Worm (Caenorhabditis elegans) whole organism, midembryonic: ENCODE measurements around the gene plrg-1.

Experiments
- T22C8.4 ChIP-seq: fragments of 200-800 bp; sonication (Bioruptor generic); IDR thresholded peaks from 2 replicates; pipeline ENCODE4 v1.3.6; 2022; ENCODE audit warnings: missing genetic modification characterization, missing compliant biosample characterization
- cog-1 ChIP-seq: sonication (generic microtip); optimal IDR thresholded peaks from 2 replicates; lab custom pipeline; 2016; ENCODE audit warnings: missing genetic modification characterization, missing compliant biosample characterization
- klf-2 ChIP-seq: fragments of 200-800 bp; sonication (Bioruptor generic); conservative IDR thresholded peaks from 2 replicates; pipeline ENCODE4 v1.3.6; 2022; ENCODE audit warnings: missing genetic modification reagents, missing genetic modification characterization, missing compliant biosample characterization
- med-1 ChIP-seq: sonication (generic microtip); optimal IDR thresholded peaks from 2 replicates; lab custom pipeline; 2017; ENCODE audit warnings: missing genetic modification characterization, mild to moderate bottlenecking, missing compliant biosample characterization, antibody characterized with exemption, missing genetic modification reagents; ENCODE audit not compliant: insufficient read depth
- ref-1 ChIP-seq: fragments of 200-800 bp; sonication (Bioruptor generic); conservative IDR thresholded peaks from 2 replicates; pipeline ENCODE4 v1.3.6; 2022; ENCODE audit warnings: missing genetic modification reagents, missing genetic modification characterization, missing compliant biosample characterization
- tab-1 ChIP-seq: fragments of 200-800 bp; sonication (Bioruptor generic); IDR thresholded peaks from 2 replicates; pipeline ENCODE4 v1.3.6; 2022; ENCODE audit warnings: missing genetic modification characterization, missing compliant biosample characterization
- ztf-23 ChIP-seq: fragments of 200-800 bp; sonication (Bioruptor generic); IDR thresholded peaks from 2 replicates; pipeline ENCODE4 v1.3.6; 2022; ENCODE audit warnings: missing genetic modification reagents, missing genetic modification characterization, missing compliant biosample characterization
- ztf-29 ChIP-seq: fragments of 200-800 bp; sonication (Bioruptor generic); IDR thresholded peaks from 2 replicates; pipeline ENCODE4 v1.3.6; 2022; ENCODE audit warnings: missing genetic modification reagents, missing genetic modification characterization, missing compliant biosample characterization

- TF ChIP-seq ztf-29 (no peak), T22C8.4 (GFP tag; lab: Robert Waterston, UW) (no peak), tab-1 (no peak), cog-1 (tag; lab: Kevin White, UChicago) (no peak), ztf-23 (GFP tag; lab: Robert Waterston, UW) (no peak), med-1 (GFP tag; lab: Kevin White, UChicago) (no peak), ref-1 (GFP tag; lab: Robert Waterston, UW) (no peak), klf-2 (GFP tag; lab: Robert Waterston, UW) (no peak)
Measured at ce11 chrV:10764066-10764465, 43.6 kb downstream of the plrg-1 start, which contains the start of gene ocr-1.
